Worm (Caenorhabditis elegans): ENCODE measurements around the gene dmsr-15.
A peak's percentile ranks its signal among the peaks of the same experiment; 100 is the strongest.

The dmsr-15 gene

DNA sequence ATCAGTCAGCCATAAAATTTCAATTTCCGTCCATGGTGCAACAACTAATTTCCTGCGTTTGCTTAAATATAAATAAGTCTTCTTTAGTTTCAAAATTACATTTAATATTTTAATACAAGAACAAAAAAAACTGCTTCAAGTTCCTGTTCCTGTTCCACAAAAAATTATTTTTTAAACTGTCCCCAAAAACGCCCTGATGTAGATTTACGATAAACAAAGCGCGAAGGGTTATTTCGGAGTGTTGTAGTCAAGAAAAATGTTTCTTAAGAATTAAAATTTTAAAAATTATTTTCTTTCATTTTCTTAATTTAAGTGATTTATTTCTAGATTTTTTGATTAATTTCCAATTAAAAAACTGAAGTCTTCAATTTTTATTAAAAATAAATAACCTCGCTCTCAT, 9.9 kb upstream of the dmsr-15 start, which contains the start of gene T15B7.15 (continued):
- TF ChIP-seq C16A3.4 (tag; optimal IDR thresholded peaks at IDR 0.05): peak; percentile 31
- TF ChIP-seq nhr-84 (tag; optimal IDR thresholded peaks at IDR 0.05): no peak
- TF ChIP-seq lin-35 (GFP tag; optimal IDR thresholded peaks at IDR 0.05): peak; percentile 67 to 87
- no peak for TF ChIP-seq sox-4 (tag; optimal IDR thresholded peaks at IDR 0.05)
- TF ChIP-seq lin-14 (GFP tag; optimal IDR thresholded peaks at IDR 0.05): peak; percentile 50
- no peak for TF ChIP-seq nhr-28 (tag; optimal IDR thresholded peaks at IDR 0.05)
- TF ChIP-seq nhr-47 (tag; optimal IDR thresholded peaks at IDR 0.05): peak; percentile 53
- peak; percentile 36 for TF ChIP-seq swsn-7 (tag; optimal IDR thresholded peaks at IDR 0.05)

ce11 chrV:6836036-6836435, 7.3 kb upstream of the dmsr-15 start:
- TF ChIP-seq snu-23 (GFP tag; optimal IDR thresholded peaks at IDR 0.05) (no peak), pqm-1 (tag; optimal IDR thresholded peaks at IDR 0.05) (no peak), lin-14 (GFP tag; optimal IDR thresholded peaks at IDR 0.05) (no peak)

DNA sequence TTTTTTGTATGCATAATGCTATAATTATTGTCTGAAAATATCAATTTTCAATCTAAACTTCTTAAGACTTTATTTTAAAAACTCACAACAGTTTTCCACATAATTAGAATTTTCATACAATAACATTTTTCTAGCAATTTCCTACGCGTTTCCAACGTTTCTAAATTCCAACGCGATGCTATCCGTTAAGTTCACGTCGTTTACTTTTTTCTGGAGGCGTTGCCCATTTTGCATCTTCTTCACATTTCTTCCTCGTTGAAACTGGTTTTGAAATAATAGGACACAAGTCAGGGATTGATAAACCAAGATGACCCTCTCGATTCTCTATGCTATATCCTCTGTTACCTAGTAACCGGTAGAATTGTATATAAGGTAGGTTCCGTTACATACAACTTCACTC, 6.6 kb upstream of the dmsr-15 start, which contains the start of the genes T15B7.14 and col-143:
Gene T15B7.14 (minus strand): TSS at position 101 of the 400 bp plus-strand sequence.
Gene col-143 (plus strand): TSS at position 394 of the 400 bp plus-strand sequence.
- TF ChIP-seq elt-2 (tag; optimal IDR thresholded peaks at IDR 0.05): no peak
- no peak for TF ChIP-seq efl-1 (optimal IDR thresholded peaks at IDR 0.05)
- TF ChIP-seq efl-1 (GFP tag; optimal IDR thresholded peaks at IDR 0.05 in 1 of 2): peak in 1 of 2 experiments; percentile 46

- TF ChIP-seq nhr-71 (tag; optimal IDR thresholded peaks at IDR 0.05) (no peak), ceh-63 (GFP tag; optimal IDR thresholded peaks at IDR 0.05) (no peak), ztf-11 (tag; optimal IDR thresholded peaks at IDR 0.05) (no peak), nhr-85 (tag) (no peak), fkh-4 (tag; optimal IDR thresholded peaks at IDR 0.05; ENCODE audit: borderline replicate concordance) (no peak), mab-9 (GFP tag; IDR thresholded peaks at IDR 0.05) (no peak), fos-1 (tag; optimal IDR thresholded peaks at IDR 0.05) (no peak), lin-39 (tag; optimal IDR thresholded peaks at IDR 0.05) (no peak), nhr-20 (tag; optimal IDR thresholded peaks at IDR 0.05) (no peak)
Measured at ce11 chrV:6831539-6831938, 2.9 kb upstream of the dmsr-15 start.

ce11 chrV:6830755-6831227, 2.1 kb upstream of the dmsr-15 start, which contains the start of gene col-142:
Gene col-142, plus strand, starts transcription at chrV:6831177.
- no peak for TF ChIP-seq fos-1 (tag; optimal IDR thresholded peaks at IDR 0.05)
- TF ChIP-seq lin-15B (tag; optimal IDR thresholded peaks at IDR 0.05): no peak
- no peak for TF ChIP-seq snu-23 (GFP tag; optimal IDR thresholded peaks at IDR 0.05)
- TF ChIP-seq nhr-77 (tag; optimal IDR thresholded peaks at IDR 0.05): no peak
- peak; percentile 84 for TF ChIP-seq nhr-85 (tag)
- TF ChIP-seq ets-5 (GFP tag; IDR thresholded peaks at IDR 0.05): no peak
- peak; percentile 64 for TF ChIP-seq lin-14 (GFP tag; optimal IDR thresholded peaks at IDR 0.05)
- no peak for TF ChIP-seq ztf-11 (tag; optimal IDR thresholded peaks at IDR 0.05)
- no peak for TF ChIP-seq mab-9 (GFP tag; IDR thresholded peaks at IDR 0.05)
- no peak for TF ChIP-seq efl-3 (GFP tag; optimal IDR thresholded peaks at IDR 0.05)

ce11 chrV:6830075-6830474, 1.4 kb upstream of the dmsr-15 start:
- no peak for TF ChIP-seq egl-13 (tag; optimal IDR thresholded peaks at IDR 0.05)
- peak; percentile 45 for TF ChIP-seq ceh-8 (GFP tag; optimal IDR thresholded peaks at IDR 0.05)
- TF ChIP-seq rnt-1 (tag; optimal IDR thresholded peaks at IDR 0.05): no peak

ce11 chrV:6829404-6829803, 718 bp upstream of the dmsr-15 start, which contains the start of gene col-141:
Gene col-141, plus strand, starts transcription at chrV:6829704.
- TF ChIP-seq irx-1 (tag; optimal IDR thresholded peaks at IDR 0.05) (no peak), efl-1 (optimal IDR thresholded peaks at IDR 0.05) (no peak), efl-1 (GFP tag; optimal IDR thresholded peaks at IDR 0.05 in 1 of 2) (peak in 1 of 2 experiments; percentile 9)

Measured in whole organism, L1 larva.